Worm (Caenorhabditis elegans) whole organism, L1 larva: ENCODE results near the gene Y57A10C.9.
A peak's percentile ranks its signal among the peaks of the same experiment; 100 is the strongest.

Source experiments
- C34B4.2 ChIP-seq: sonication (generic microtip); optimal IDR thresholded peaks from 2 replicates; lab custom pipeline; 2017; ENCODE audit warnings: mild to moderate bottlenecking, missing genetic modification characterization, missing compliant biosample characterization
- F16B12.6 ChIP-seq: fragments of 150-350 bp; optimal IDR thresholded peaks from 2 replicates; lab custom pipeline; 2014; ENCODE audit warnings: missing biosample characterization, missing genetic modification characterization
- aly-2 ChIP-seq: fragments of 150-350 bp; optimal IDR thresholded peaks from 2 replicates; lab custom pipeline; 2014; ENCODE audit warnings: missing biosample characterization, missing genetic modification characterization
- ceh-63 ChIP-seq: fragments of 200-800 bp; sonication (Bioruptor generic); optimal IDR thresholded peaks from 2 replicates; lab custom pipeline; 2018; ENCODE audit warnings: mild to moderate bottlenecking, missing genetic modification characterization, missing compliant biosample characterization
- ceh-82 ChIP-seq, 3 experiments: fragments of 150-350 bp in 1 of 3; sonication (generic microtip) in 2 of 3; optimal IDR thresholded peaks; 2 replicates each; lab custom pipeline; 2014 to 2017; ENCODE audit warnings: missing biosample characterization in 3 of 3, missing genetic modification characterization in 3 of 3
- ceh-90 ChIP-seq: sonication (generic microtip); optimal IDR thresholded peaks from 2 replicates; lab custom pipeline; 2016; ENCODE audit warnings: missing genetic modification characterization, missing compliant biosample characterization
- ces-1 ChIP-seq: fragments of 150-350 bp; optimal IDR thresholded peaks from 2 replicates; lab custom pipeline; 2014; ENCODE audit warnings: missing biosample characterization, missing genetic modification reagents, missing genetic modification characterization
- egl-27 ChIP-seq, 2 experiments: fragments of 150-350 bp in 1 of 2; sonication (generic microtip); optimal IDR thresholded peaks; 3 replicates each; lab custom pipeline; 2017 to 2018; ENCODE audit warnings: missing biosample characterization in 2 of 2, missing genetic modification characterization in 2 of 2, missing genetic modification reagents in 2 of 2
- elt-2 ChIP-seq: sonication (generic microtip); optimal IDR thresholded peaks from 2 replicates; lab custom pipeline; 2016; ENCODE audit warnings: missing genetic modification characterization, mild to moderate bottlenecking, inconsistent platforms, missing compliant biosample characterization, missing genetic modification reagents
- elt-3 ChIP-seq, 6 experiments: fragments of 150-350 bp in 1 of 6; sonication (generic microtip); optimal IDR thresholded peaks; 2 replicates each; lab custom pipeline; 2017 to 2018; ENCODE audit warnings: missing biosample characterization in 6 of 6, missing genetic modification characterization in 6 of 6, inconsistent platforms in 1 of 6
- fkh-10 ChIP-seq: sonication (generic microtip); optimal IDR thresholded peaks from 2 replicates; lab custom pipeline; 2017; ENCODE audit warnings: missing biosample characterization, missing genetic modification reagents, missing genetic modification characterization
- fkh-8 ChIP-seq: sonication (generic microtip); optimal IDR thresholded peaks from 2 replicates; lab custom pipeline; 2016; ENCODE audit warnings: mild to moderate bottlenecking, missing genetic modification characterization, missing compliant biosample characterization
- fos-1 ChIP-seq: fragments of 150-350 bp; optimal IDR thresholded peaks from 2 replicates; lab custom pipeline; 2014; ENCODE audit warnings: missing biosample characterization, missing genetic modification characterization
- hlh-4 ChIP-seq: sonication (generic microtip); optimal IDR thresholded peaks from 2 replicates; lab custom pipeline; 2016; ENCODE audit warnings: mild to moderate bottlenecking, missing genetic modification characterization, missing compliant biosample characterization
- hpl-2 ChIP-seq: fragments of 150-350 bp; optimal IDR thresholded peaks from 2 replicates; lab custom pipeline; 2014; ENCODE audit warnings: missing biosample characterization, missing genetic modification reagents, missing genetic modification characterization
- lin-14 ChIP-seq: fragments of 200-800 bp; sonication (Bioruptor generic); optimal IDR thresholded peaks from 2 replicates; lab custom pipeline; 2018; ENCODE audit warnings: mild to moderate bottlenecking, missing genetic modification characterization, moderate library complexity, missing compliant biosample characterization
- lin-15B ChIP-seq: fragments of 150-350 bp; sonication (generic microtip); optimal IDR thresholded peaks from 3 replicates; lab custom pipeline; 2014; ENCODE audit warnings: missing biosample characterization, missing genetic modification characterization
- lir-3 ChIP-seq: sonication (generic microtip); optimal IDR thresholded peaks from 2 replicates; lab custom pipeline; 2016; ENCODE audit warnings: mild to moderate bottlenecking, missing genetic modification characterization, moderate library complexity, missing compliant biosample characterization; ENCODE audit not compliant: poor library complexity
- lsy-2 ChIP-seq, 2 experiments: fragments of 150-350 bp; optimal IDR thresholded peaks; 2 replicates each; lab custom pipeline; 2014; ENCODE audit warnings: missing biosample characterization in 2 of 2, missing genetic modification characterization in 2 of 2
- mab-9 ChIP-seq: fragments of 200-800 bp; sonication (Bioruptor generic); IDR thresholded peaks from 2 replicates; pipeline ENCODE4 v1.3.6; 2022; ENCODE audit warnings: missing genetic modification reagents, missing genetic modification characterization, missing compliant biosample characterization
- mep-1 ChIP-seq: fragments of 150-350 bp; optimal IDR thresholded peaks from 2 replicates; lab custom pipeline; 2014; ENCODE audit warnings: missing biosample characterization, missing genetic modification characterization
- nhr-11 ChIP-seq: fragments of 150-350 bp; optimal IDR thresholded peaks from 2 replicates; lab custom pipeline; 2014; ENCODE audit warnings: missing biosample characterization, missing genetic modification characterization
- nhr-237 ChIP-seq: fragments of 150-350 bp; optimal IDR thresholded peaks from 2 replicates; lab custom pipeline; 2014; ENCODE audit warnings: missing biosample characterization, missing genetic modification characterization
- nhr-47 ChIP-seq: sonication (generic microtip); optimal IDR thresholded peaks from 2 replicates; lab custom pipeline; 2016; ENCODE audit warnings: mild to moderate bottlenecking, missing genetic modification characterization, moderate library complexity, missing compliant biosample characterization
- nhr-84 ChIP-seq: sonication (generic microtip); optimal IDR thresholded peaks from 2 replicates; lab custom pipeline; 2017; ENCODE audit warnings: missing biosample characterization, missing genetic modification characterization
- nhr-90 ChIP-seq: sonication (generic microtip); optimal IDR thresholded peaks from 2 replicates; lab custom pipeline; 2016; ENCODE audit warnings: mild to moderate bottlenecking, missing genetic modification characterization, missing compliant biosample characterization; ENCODE audit not compliant: poor library complexity
- pqm-1 ChIP-seq: sonication (generic microtip); optimal IDR thresholded peaks from 3 replicates; lab custom pipeline; 2017; ENCODE audit warnings: missing biosample characterization, missing genetic modification characterization
- rnt-1 ChIP-seq: sonication (generic microtip); optimal IDR thresholded peaks from 2 replicates; lab custom pipeline; 2016; ENCODE audit warnings: mild to moderate bottlenecking, missing genetic modification characterization, moderate library complexity, missing compliant biosample characterization
- snpc-4 ChIP-seq: fragments of 150-350 bp; optimal IDR thresholded peaks from 2 replicates; lab custom pipeline; 2014; ENCODE audit warnings: missing biosample characterization, missing genetic modification characterization
- sup-37 ChIP-seq: fragments of 200-800 bp; sonication (Bioruptor generic); optimal IDR thresholded peaks from 2 replicates; lab custom pipeline; 2018; ENCODE audit warnings: mild to moderate bottlenecking, missing genetic modification characterization, missing compliant biosample characterization
- tbx-2 ChIP-seq: sonication (generic microtip); optimal IDR thresholded peaks from 2 replicates; lab custom pipeline; 2016; ENCODE audit warnings: missing genetic modification characterization, missing compliant biosample characterization
- tlp-1 ChIP-seq: fragments of 150-350 bp; optimal IDR thresholded peaks from 2 replicates; lab custom pipeline; 2014; ENCODE audit warnings: missing biosample characterization, missing genetic modification characterization
- unc-30 ChIP-seq: sonication (generic microtip); optimal IDR thresholded peaks from 2 replicates; lab custom pipeline; 2017; ENCODE audit warnings: missing biosample characterization, missing genetic modification characterization
- unc-86 ChIP-seq: sonication (generic microtip); optimal IDR thresholded peaks from 2 replicates; lab custom pipeline; 2016; ENCODE audit warnings: missing genetic modification characterization, missing compliant biosample characterization
- vab-15 ChIP-seq: sonication (generic microtip); optimal IDR thresholded peaks from 2 replicates; lab custom pipeline; 2017; ENCODE audit warnings: missing genotype, mild to moderate bottlenecking, missing genetic modification characterization, missing compliant biosample characterization
- xbp-1 ChIP-seq: sonication (generic microtip); optimal IDR thresholded peaks from 2 replicates; lab custom pipeline; 2016; ENCODE audit warnings: missing genetic modification characterization, missing compliant biosample characterization
- zag-1 ChIP-seq: fragments of 150-350 bp; optimal IDR thresholded peaks from 2 replicates; lab custom pipeline; 2014; ENCODE audit warnings: missing biosample characterization, missing genetic modification characterization
- ztf-11 ChIP-seq, 2 experiments: sonication (generic microtip); optimal IDR thresholded peaks; 2 replicates each; lab custom pipeline; 2016 to 2017; ENCODE audit warnings: missing genetic modification characterization in 2 of 2, missing biosample characterization in 1 of 2, missing compliant biosample characterization in 1 of 2

Gene Y57A10C.9

DNA sequence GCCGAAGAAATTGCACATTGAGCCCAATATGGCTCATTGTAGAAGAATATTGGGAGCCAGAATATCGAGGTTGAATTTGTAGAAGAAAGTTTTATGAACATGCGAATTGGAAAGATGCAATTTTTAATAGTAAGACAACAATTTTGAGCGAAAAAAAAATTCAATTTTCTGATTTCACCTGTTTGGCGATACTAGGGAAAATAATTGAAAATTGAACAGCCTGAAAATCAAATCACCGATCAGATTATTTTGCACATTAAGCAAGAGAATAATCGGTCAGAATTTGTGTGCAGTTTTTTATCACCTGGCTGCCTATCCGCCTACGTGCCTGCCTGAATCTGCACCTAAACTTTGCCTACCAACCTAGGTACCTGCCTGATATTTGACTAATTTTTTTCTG, 17.9 kb downstream of the Y57A10C.9 start, which contains the start of gene sre-26:
TSS of gene sre-26 (minus strand) at position 101 of the 400 bp plus-strand sequence.
- TF ChIP-seq pqm-1 (tag; lab: Kevin White, UChicago) (no peak), aly-2 (tag; lab: Kevin White, UChicago) (no peak), unc-30 (tag; lab: Kevin White, UChicago) (no peak), xbp-1 (tag; lab: Kevin White, UChicago) (no peak), lin-14 (GFP tag; lab: Kevin White, UChicago) (no peak), unc-86 (tag; lab: Kevin White, UChicago) (no peak), nhr-11 (tag; lab: Kevin White, UChicago) (no peak)

ce11 chrII:12417996-12418395, 20.3 kb downstream of the Y57A10C.9 start:
- TF ChIP-seq fkh-8 (tag; lab: Kevin White, UChicago): peak; percentile 68
- no peak for TF ChIP-seq aly-2 (tag; lab: Kevin White, UChicago)
- no peak for TF ChIP-seq nhr-237 (tag; lab: Kevin White, UChicago)
- TF ChIP-seq pqm-1 (tag; lab: Kevin White, UChicago): no peak
- no peak for TF ChIP-seq lsy-2 (tag; optimal IDR thresholded peaks at IDR 0.05; lab: Kevin White, UChicago)
- TF ChIP-seq nhr-47 (tag; lab: Kevin White, UChicago): peak; percentile 46
- no peak for TF ChIP-seq ceh-63 (GFP tag; lab: Kevin White, UChicago)
- TF ChIP-seq fos-1 (tag; lab: Kevin White, UChicago): no peak
- peak; percentile 99 for TF ChIP-seq hlh-4
- TF ChIP-seq tbx-2: no peak
- no peak for TF ChIP-seq egl-27 (tag; optimal IDR thresholded peaks at IDR 0.05; lab: Kevin White, UChicago)

DNA sequence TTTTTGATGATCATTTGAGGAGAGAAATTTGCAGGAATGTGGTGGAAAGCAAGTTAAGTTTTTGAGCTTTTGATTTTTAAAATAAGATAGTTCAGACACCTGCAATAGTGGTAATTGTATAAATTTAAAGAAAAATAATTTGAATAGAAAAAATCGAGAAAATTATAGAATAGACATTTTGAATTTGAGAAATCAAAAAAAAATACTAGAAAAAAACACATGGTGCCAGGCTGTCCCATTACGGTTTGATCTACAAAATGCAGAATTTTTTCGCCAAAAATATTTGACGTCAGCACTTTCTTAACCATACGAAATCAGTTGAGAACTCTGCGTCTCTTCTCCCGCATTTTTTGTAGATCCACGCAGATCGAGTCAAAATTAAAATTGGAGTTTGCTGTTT, 20.8 kb downstream of the Y57A10C.9 start, which contains the start of gene sre-27:
TSS of gene sre-27 (minus strand) at position 101 of the 400 bp plus-strand sequence.
- TF ChIP-seq pqm-1 (tag; lab: Kevin White, UChicago): no peak
- TF ChIP-seq aly-2 (tag; lab: Kevin White, UChicago): no peak
- no peak for TF ChIP-seq snpc-4 (tag; lab: Kevin White, UChicago)
- no peak for TF ChIP-seq vab-15 (tag; lab: Kevin White, UChicago)
- no peak for TF ChIP-seq F16B12.6
- TF ChIP-seq tlp-1 (tag; lab: Kevin White, UChicago): no peak
- no peak for TF ChIP-seq lir-3 (tag; lab: Kevin White, UChicago)
- no peak for TF ChIP-seq hpl-2 (GFP tag; lab: Kevin White, UChicago)
- no peak for TF ChIP-seq ztf-11 (tag; optimal IDR thresholded peaks at IDR 0.05; lab: Kevin White, UChicago)
- TF ChIP-seq ceh-90: no peak
- TF ChIP-seq mep-1 (tag; lab: Kevin White, UChicago): no peak
- TF ChIP-seq, all 84 proteins: peak for 0

DNA sequence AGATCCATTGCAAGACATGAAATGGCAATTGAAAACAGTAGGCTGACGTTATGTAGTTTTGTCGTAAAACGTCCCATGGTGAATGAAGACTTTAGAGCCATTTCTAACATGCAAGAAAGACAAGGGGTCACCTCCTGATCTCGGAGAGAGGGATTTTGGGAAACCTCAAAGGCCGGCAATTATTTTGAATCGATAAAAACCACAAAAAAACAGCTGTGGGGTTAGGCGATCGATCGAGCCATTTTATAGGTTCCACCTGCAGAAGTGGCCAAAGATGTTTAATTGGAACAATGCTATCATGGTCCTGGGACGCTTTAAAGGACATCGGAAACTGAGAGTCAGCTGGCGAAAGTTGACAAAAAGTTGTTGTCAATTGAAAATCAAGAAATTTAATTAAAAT, 23.5 kb downstream of the Y57A10C.9 start, which contains the start of gene Y57A10C.11:
TSS of gene Y57A10C.11 (minus strand) at position 101 of the 400 bp plus-strand sequence.
- TF ChIP-seq fkh-10 (no peak), unc-86 (tag; lab: Kevin White, UChicago) (no peak)

- no peak for TF ChIP-seq C34B4.2 (tag; lab: Kevin White, UChicago)
- TF ChIP-seq tlp-1 (tag; lab: Kevin White, UChicago): no peak
- no peak for TF ChIP-seq sup-37
- no peak for TF ChIP-seq ceh-63 (GFP tag; lab: Kevin White, UChicago)
- no peak for TF ChIP-seq nhr-90 (tag; lab: Kevin White, UChicago)
- no peak for TF ChIP-seq lin-15B (tag; lab: Kevin White, UChicago)
- TF ChIP-seq mab-9 (GFP tag; lab: Robert Waterston, UW): no peak
- no peak for TF ChIP-seq elt-2
- no peak for TF ChIP-seq vab-15 (tag; lab: Kevin White, UChicago)
- TF ChIP-seq rnt-1 (tag; lab: Kevin White, UChicago): no peak
- no peak for TF ChIP-seq nhr-84 (tag; lab: Kevin White, UChicago)
- no peak for TF ChIP-seq nhr-237 (tag; lab: Kevin White, UChicago)
- TF ChIP-seq egl-27 (tag; optimal IDR thresholded peaks at IDR 0.05; lab: Kevin White, UChicago): no peak
- no peak for TF ChIP-seq zag-1 (tag; lab: Kevin White, UChicago)
- TF ChIP-seq ces-1: no peak
- TF ChIP-seq nhr-47 (tag; lab: Kevin White, UChicago): no peak
- TF ChIP-seq elt-3 (tag; optimal IDR thresholded peaks at IDR 0.05; lab: Kevin White, UChicago): no peak
- no peak for TF ChIP-seq ceh-82 (tag; optimal IDR thresholded peaks at IDR 0.05; lab: Kevin White, UChicago)
- TF ChIP-seq snpc-4 (tag; lab: Kevin White, UChicago): no peak
These were observed 25.9 kb downstream of the Y57A10C.9 start, which contains the start of gene Y57A10C.1 for ce11 chrII:12412417-12412816. Gene Y57A10C.1, minus strand, starts transcription at chrII:12412517.
